ENCODE assay signal across 6 worm cellular contexts in the genomic region with DNA sequence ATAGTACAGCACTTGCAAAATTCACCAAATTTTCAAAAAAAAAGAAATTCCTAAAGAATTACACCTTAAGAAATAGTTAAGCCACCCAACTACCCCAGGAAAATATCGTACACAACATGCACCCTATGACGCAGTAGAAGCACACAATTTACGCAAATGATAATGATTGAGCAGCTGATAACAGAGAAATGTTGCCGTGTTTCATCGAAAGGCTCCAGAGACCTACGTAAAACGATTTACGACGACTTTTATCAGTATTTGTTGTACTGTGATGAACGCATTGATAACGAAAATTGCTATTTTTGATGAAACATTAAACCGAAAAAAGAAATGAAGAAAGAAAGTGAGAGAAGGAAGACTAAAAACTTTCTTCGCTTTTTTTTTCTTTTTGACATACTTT.
A peak's percentile ranks its signal among the peaks of the same experiment; 100 is the strongest.
TF ChIP-seq lines count a peak whose summit lies in the region.

No protein-coding gene starts in this region.

TF ChIP-seq in whole organism, L1 larva, 84 proteins besides CTCF, POLR2A, EP300 and RAD21 (continues in another document):
- no peak for TF ChIP-seq efl-1 (optimal IDR thresholded peaks at IDR 0.05; lab: Kevin White, UChicago)
- no peak for TF ChIP-seq efl-1 (GFP tag; optimal IDR thresholded peaks at IDR 0.05 in 1 of 2; lab: Kevin White, UChicago)
- TF ChIP-seq egl-27 (tag; optimal IDR thresholded peaks at IDR 0.05; lab: Kevin White, UChicago) = no peak
- TF ChIP-seq egl-13 (tag; optimal IDR thresholded peaks at IDR 0.05; lab: Kevin White, UChicago) = no peak
- TF ChIP-seq nhr-28 (tag; optimal IDR thresholded peaks at IDR 0.05; lab: Kevin White, UChicago) = no peak
- no peak for TF ChIP-seq alr-1 (tag; optimal IDR thresholded peaks at IDR 0.05; lab: Kevin White, UChicago; ENCODE audit: borderline replicate concordance)
- no peak for TF ChIP-seq unc-130 (tag; optimal IDR thresholded peaks at IDR 0.05; lab: Kevin White, UChicago)
- TF ChIP-seq dsc-1 (tag; optimal IDR thresholded peaks at IDR 0.05; lab: Kevin White, UChicago) = no peak
- TF ChIP-seq nhr-20 (tag; optimal IDR thresholded peaks at IDR 0.05; lab: Kevin White, UChicago) = no peak
- TF ChIP-seq ceh-88 (GFP tag; IDR thresholded peaks at IDR 0.05; lab: Robert Waterston, UW) = no peak
- no peak for TF ChIP-seq unc-98 (GFP tag; IDR thresholded peaks at IDR 0.05; lab: Robert Waterston, UW)
- no peak for TF ChIP-seq irx-1 (tag; optimal IDR thresholded peaks at IDR 0.05; lab: Kevin White, UChicago)
- no peak for TF ChIP-seq nhr-47 (tag; optimal IDR thresholded peaks at IDR 0.05; lab: Kevin White, UChicago)
- no peak for TF ChIP-seq isw-1 (GFP tag; IDR thresholded peaks at IDR 0.05; lab: Robert Waterston, UW)
- TF ChIP-seq lin-14 (GFP tag; optimal IDR thresholded peaks at IDR 0.05; lab: Kevin White, UChicago) = peak; percentile 36

TF ChIP-seq in whole organism, L2 larva, 48 proteins besides CTCF, POLR2A, EP300 and RAD21 (continues in another document):
- no peak for TF ChIP-seq Y55F3AM.14 (GFP tag; optimal IDR thresholded peaks at IDR 0.05; lab: Kevin White, UChicago)
- TF ChIP-seq peb-1 (tag; optimal IDR thresholded peaks at IDR 0.05; lab: Kevin White, UChicago) = no peak
- peak; percentile 56 for TF ChIP-seq crh-2 (tag; optimal IDR thresholded peaks at IDR 0.05; lab: Kevin White, UChicago)
- TF ChIP-seq lsy-2 (tag; optimal IDR thresholded peaks at IDR 0.05; lab: Kevin White, UChicago) = peak in 1 of 2 experiments; percentile 4
- no peak for TF ChIP-seq nhr-6 (tag; optimal IDR thresholded peaks at IDR 0.05; lab: Kevin White, UChicago)
- no peak for TF ChIP-seq lin-11 (tag; optimal IDR thresholded peaks at IDR 0.05; lab: Kevin White, UChicago)
- no peak for TF ChIP-seq nhr-237 (tag; optimal IDR thresholded peaks at IDR 0.05; lab: Kevin White, UChicago)
- TF ChIP-seq zag-1 (tag; optimal IDR thresholded peaks at IDR 0.05; lab: Kevin White, UChicago) = no peak
- TF ChIP-seq ztf-1 (GFP tag; conservative IDR thresholded peaks at IDR 0.05; lab: Robert Waterston, UW) = no peak
- TF ChIP-seq nhr-12 (tag; optimal IDR thresholded peaks at IDR 0.05; lab: Kevin White, UChicago) = no peak
- no peak for TF ChIP-seq ZK546.5 (tag; optimal IDR thresholded peaks at IDR 0.05; lab: Kevin White, UChicago)
- no peak for TF ChIP-seq alr-1 (tag; optimal IDR thresholded peaks at IDR 0.05; lab: Kevin White, UChicago)
- no peak for TF ChIP-seq ama-1 (optimal IDR thresholded peaks at IDR 0.05; lab: Kevin White, UChicago)
- TF ChIP-seq nhr-11 (tag; optimal IDR thresholded peaks at IDR 0.05; lab: Kevin White, UChicago) = no peak
- TF ChIP-seq elt-3 (tag; optimal IDR thresholded peaks at IDR 0.05; lab: Kevin White, UChicago) = no peak
- no peak for TF ChIP-seq mab-5 (tag; optimal IDR thresholded peaks at IDR 0.05; lab: Kevin White, UChicago)

TF ChIP-seq in whole organism, L3 larva, 47 proteins besides CTCF, POLR2A, EP300 and RAD21:
- TF ChIP-seq unc-39 (tag; optimal IDR thresholded peaks at IDR 0.05; lab: Kevin White, UChicago) (no peak), pha-4 (tag; optimal IDR thresholded peaks at IDR 0.05; lab: Kevin White, UChicago) (peak; percentile 66), nhr-67 (tag; optimal IDR thresholded peaks at IDR 0.05; lab: Kevin White, UChicago) (no peak), snpc-4 (tag; optimal IDR thresholded peaks at IDR 0.05; lab: Kevin White, UChicago) (no peak), pqm-1 (tag; optimal IDR thresholded peaks at IDR 0.05; lab: Kevin White, UChicago) (peak; percentile 100), elt-2 (tag; optimal IDR thresholded peaks at IDR 0.05; lab: Kevin White, UChicago) (peak; percentile 99), jun-1 (tag; optimal IDR thresholded peaks at IDR 0.05; lab: Kevin White, UChicago) (peak; percentile 81)

TF ChIP-seq in whole organism, L4 larva, 104 proteins besides CTCF, POLR2A, EP300 and RAD21 (continues in another document):
- TF ChIP-seq daf-16 (GFP tag; optimal IDR thresholded peaks at IDR 0.05; lab: Kevin White, UChicago) (no peak), daf-16 (tag; optimal IDR thresholded peaks at IDR 0.05; lab: Kevin White, UChicago) (peak; percentile 97), dpl-1 (GFP tag; optimal IDR thresholded peaks at IDR 0.05; lab: Kevin White, UChicago) (no peak), cey-2 (tag; optimal IDR thresholded peaks at IDR 0.05; lab: Kevin White, UChicago; ENCODE audit: borderline replicate concordance, insufficient read depth) (no peak), nhr-6 (tag; optimal IDR thresholded peaks at IDR 0.05; lab: Kevin White, UChicago) (peak; percentile 28), egl-43 (GFP tag; IDR thresholded peaks at IDR 0.05; lab: Robert Waterston, UW) (no peak), lin-38 (GFP tag; IDR thresholded peaks at IDR 0.05; lab: Robert Waterston, UW) (no peak), aha-1 (tag; lab: Kevin White, UChicago) (no peak), nhr-111 (GFP tag; optimal IDR thresholded peaks at IDR 0.05; lab: Kevin White, UChicago) (no peak), lin-29 (GFP tag; IDR thresholded peaks at IDR 0.05; lab: Robert Waterston, UW) (no peak), ces-1 (GFP tag; optimal IDR thresholded peaks at IDR 0.05; lab: Kevin White, UChicago) (no peak), lim-7 (GFP tag; IDR thresholded peaks at IDR 0.05; lab: Robert Waterston, UW) (no peak), mdl-1 (tag; optimal IDR thresholded peaks at IDR 0.05; lab: Kevin White, UChicago) (peak in 1 of 2 experiments; percentile 39), nhr-11 (tag; optimal IDR thresholded peaks at IDR 0.05; lab: Kevin White, UChicago) (no peak), nhr-102 (tag; optimal IDR thresholded peaks at IDR 0.05; lab: Kevin White, UChicago) (peak; percentile 15), madf-5 (GFP tag; IDR thresholded peaks at IDR 0.05; lab: Robert Waterston, UW) (no peak), zip-11 (GFP tag; IDR thresholded peaks at IDR 0.05; lab: Robert Waterston, UW) (no peak), lin-39 (tag; optimal IDR thresholded peaks at IDR 0.05; lab: Kevin White, UChicago) (no peak), mes-2 (tag; optimal IDR thresholded peaks at IDR 0.05; lab: Kevin White, UChicago; ENCODE audit: poor library complexity, severe bottlenecking) (peak; percentile 39)

TF ChIP-seq in whole organism, late embryonic, 69 proteins besides CTCF, POLR2A, EP300 and RAD21:
- peak; percentile 22 for TF ChIP-seq pqm-1 (tag; optimal IDR thresholded peaks at IDR 0.05; lab: Kevin White, UChicago)
- TF ChIP-seq pat-9 (tag; optimal IDR thresholded peaks at IDR 0.05; lab: Kevin White, UChicago) = no peak
- TF ChIP-seq rnt-1 (tag; optimal IDR thresholded peaks at IDR 0.05; lab: Kevin White, UChicago) = no peak
- peak; percentile 98 for TF ChIP-seq elt-2 (tag; optimal IDR thresholded peaks at IDR 0.05; lab: Kevin White, UChicago)

TF ChIP-seq in whole organism, young adult, 124 proteins besides CTCF, POLR2A, EP300 and RAD21:
- TF ChIP-seq hmg-20 (GFP tag; IDR thresholded peaks at IDR 0.05; lab: Robert Waterston, UW) = no peak
- TF ChIP-seq lin-35 (GFP tag; optimal IDR thresholded peaks at IDR 0.05; lab: Kevin White, UChicago) = no peak
- no peak for TF ChIP-seq B0261.1 (tag; optimal IDR thresholded peaks at IDR 0.05; lab: Kevin White, UChicago)
- peak; percentile 26; the same call in 1 of the 2 replicates for TF ChIP-seq dox-1 (GFP tag; IDR thresholded peaks at IDR 0.05; lab: Robert Waterston, UW)
- TF ChIP-seq zim-3 (tag; optimal IDR thresholded peaks at IDR 0.05; lab: Kevin White, UChicago) = no peak
- peak; percentile 58 for TF ChIP-seq ztf-22 (GFP tag; optimal IDR thresholded peaks at IDR 0.05; lab: Kevin White, UChicago)
- TF ChIP-seq F39B2.1 (GFP tag; IDR thresholded peaks at IDR 0.05; lab: Robert Waterston, UW) = no peak
- TF ChIP-seq atf-7 (tag; optimal IDR thresholded peaks at IDR 0.05; lab: Kevin White, UChicago) = peak; percentile 51
- TF ChIP-seq zfh-2 (GFP tag; conservative IDR thresholded peaks at IDR 0.05; lab: Robert Waterston, UW) = no peak
- no peak for TF ChIP-seq ztf-28 (GFP tag; IDR thresholded peaks at IDR 0.05; lab: Robert Waterston, UW)
- no peak for TF ChIP-seq F37B4.10 (GFP tag; IDR thresholded peaks at IDR 0.05; lab: Robert Waterston, UW)
- TF ChIP-seq dpl-1 (GFP tag; optimal IDR thresholded peaks at IDR 0.05; lab: Kevin White, UChicago) = no peak
- no peak for TF ChIP-seq pbrm-1 (GFP tag; IDR thresholded peaks at IDR 0.05; lab: Robert Waterston, UW)
- peak; percentile 12 for TF ChIP-seq pha-4 (tag; optimal IDR thresholded peaks at IDR 0.05; lab: Kevin White, UChicago)
- TF ChIP-seq nhr-80 (tag; optimal IDR thresholded peaks at IDR 0.05; lab: Kevin White, UChicago) = peak; percentile 93
- no peak for TF ChIP-seq F52B5.7 (tag; optimal IDR thresholded peaks at IDR 0.05; lab: Kevin White, UChicago)
- no peak for TF ChIP-seq hlh-26 (GFP tag; conservative IDR thresholded peaks at IDR 0.05; lab: Robert Waterston, UW)
- no peak for TF ChIP-seq lin-40 (tag; optimal IDR thresholded peaks at IDR 0.05; lab: Kevin White, UChicago)
- TF ChIP-seq ZK185.1 (tag; optimal IDR thresholded peaks at IDR 0.05; lab: Kevin White, UChicago; ENCODE audit: poor library complexity, severe bottlenecking) = no peak
- no peak for TF ChIP-seq xnd-1 (tag; optimal IDR thresholded peaks at IDR 0.05; lab: Kevin White, UChicago)
- TF ChIP-seq nhr-179 (tag; optimal IDR thresholded peaks at IDR 0.05; lab: Kevin White, UChicago) = no peak
- TF ChIP-seq madf-8 (GFP tag; conservative IDR thresholded peaks at IDR 0.05; lab: Robert Waterston, UW) = no peak
